Worm (Caenorhabditis elegans) whole organism, L2 larva: ENCODE data around the gene M60.7.

Experiments
- C34F6.9 ChIP-seq: fragments of 150-350 bp; optimal IDR thresholded peaks from 2 replicates; lab custom pipeline; 2014; ENCODE audit warnings: missing biosample characterization, missing genetic modification characterization
- F13H6.1 ChIP-seq: sonication (generic microtip); optimal IDR thresholded peaks from 2 replicates; lab custom pipeline; 2016; ENCODE audit warnings: missing genetic modification characterization, missing compliant biosample characterization
- R02D3.7 ChIP-seq: fragments of 150-350 bp; optimal IDR thresholded peaks from 2 replicates; lab custom pipeline; 2014; ENCODE audit warnings: missing biosample characterization, missing genetic modification characterization
- Y55F3AM.14 ChIP-seq: fragments of 200-800 bp; sonication (Bioruptor generic); optimal IDR thresholded peaks from 2 replicates; lab custom pipeline; 2018; ENCODE audit warnings: mild to moderate bottlenecking, missing genetic modification characterization, missing compliant biosample characterization
- ZK546.5 ChIP-seq: sonication (generic microtip); optimal IDR thresholded peaks from 2 replicates; lab custom pipeline; 2017; ENCODE audit warnings: missing biosample characterization, missing genetic modification characterization
- alr-1 ChIP-seq: fragments of 150-350 bp; optimal IDR thresholded peaks from 2 replicates; lab custom pipeline; 2014; ENCODE audit warnings: missing biosample characterization, missing genetic modification characterization
- aly-2 ChIP-seq: fragments of 150-350 bp; optimal IDR thresholded peaks from 2 replicates; lab custom pipeline; 2014; ENCODE audit warnings: missing biosample characterization, missing genetic modification characterization
- ama-1 ChIP-seq: fragments of 150-350 bp; optimal IDR thresholded peaks from 2 replicates; lab custom pipeline; 2018; ENCODE audit warnings: inconsistent platforms
- blmp-1 ChIP-seq: sonication (generic microtip); optimal IDR thresholded peaks from 2 replicates; lab custom pipeline; 2017; ENCODE audit warnings: missing genetic modification characterization, mild to moderate bottlenecking, missing compliant biosample characterization, antibody characterized with exemption, moderate library complexity; ENCODE audit not compliant: insufficient read depth
- ceh-16 ChIP-seq: fragments of 150-350 bp; optimal IDR thresholded peaks from 2 replicates; lab custom pipeline; 2014; ENCODE audit warnings: missing biosample characterization, missing genetic modification characterization
- crh-2 ChIP-seq: sonication (generic microtip); optimal IDR thresholded peaks from 2 replicates; lab custom pipeline; 2017; ENCODE audit warnings: missing biosample characterization, missing genetic modification characterization
- dmd-4 ChIP-seq: sonication (generic microtip); optimal IDR thresholded peaks from 2 replicates; lab custom pipeline; 2017; ENCODE audit warnings: missing biosample characterization, missing genetic modification characterization
- egl-27 ChIP-seq: sonication (generic microtip); optimal IDR thresholded peaks from 3 replicates; lab custom pipeline; 2017; ENCODE audit warnings: missing biosample characterization, missing genetic modification reagents, missing genetic modification characterization
- elt-1 ChIP-seq: fragments of 150-350 bp; optimal IDR thresholded peaks from 2 replicates; lab custom pipeline; 2014; ENCODE audit warnings: missing biosample characterization, missing genetic modification characterization
- elt-3 ChIP-seq: sonication (generic microtip); optimal IDR thresholded peaks from 2 replicates; lab custom pipeline; 2017; ENCODE audit warnings: missing biosample characterization, missing genetic modification characterization
- fos-1 ChIP-seq: fragments of 150-350 bp; optimal IDR thresholded peaks from 2 replicates; lab custom pipeline; 2014; ENCODE audit warnings: missing biosample characterization, missing genetic modification characterization
- lin-11 ChIP-seq: fragments of 150-350 bp; sonication (generic microtip); optimal IDR thresholded peaks from 2 replicates; lab custom pipeline; 2014; ENCODE audit warnings: missing biosample characterization, missing genetic modification characterization, inconsistent platforms, mixed read lengths
- lin-13 ChIP-seq: fragments of 150-350 bp; optimal IDR thresholded peaks from 2 replicates; lab custom pipeline; 2014; ENCODE audit warnings: missing biosample characterization, missing genetic modification reagents, missing genetic modification characterization
- lin-39 ChIP-seq: fragments of 150-350 bp; optimal IDR thresholded peaks from 2 replicates; lab custom pipeline; 2014; ENCODE audit warnings: missing biosample characterization, missing genetic modification reagents, missing genetic modification characterization
- lsy-2 ChIP-seq, 2 experiments: fragments of 150-350 bp in 1 of 2; sonication (generic microtip) in 1 of 2; optimal IDR thresholded peaks; 2 replicates each; lab custom pipeline; 2014 to 2017; ENCODE audit warnings: missing biosample characterization in 2 of 2, missing genetic modification characterization in 2 of 2
- mab-5 ChIP-seq: fragments of 150-350 bp; optimal IDR thresholded peaks from 2 replicates; lab custom pipeline; 2014; ENCODE audit warnings: missing biosample characterization, missing genetic modification characterization
- mbf-1 ChIP-seq: sonication (generic microtip); optimal IDR thresholded peaks from 2 replicates; lab custom pipeline; 2017; ENCODE audit warnings: missing biosample characterization, missing genetic modification characterization
- mdl-1 ChIP-seq, 2 experiments: fragments of 150-350 bp in 1 of 2; sonication (generic microtip) in 1 of 2; optimal IDR thresholded peaks; 2 replicates each; lab custom pipeline; 2017; ENCODE audit warnings: missing biosample characterization in 2 of 2, missing genetic modification characterization in 2 of 2
- nhr-10 ChIP-seq: sonication (generic microtip); optimal IDR thresholded peaks from 2 replicates; lab custom pipeline; 2017; ENCODE audit warnings: missing biosample characterization, missing genetic modification characterization
- nhr-11 ChIP-seq: fragments of 150-350 bp; optimal IDR thresholded peaks from 2 replicates; lab custom pipeline; 2014; ENCODE audit warnings: missing biosample characterization, missing genetic modification characterization
- nhr-12 ChIP-seq: fragments of 150-350 bp; optimal IDR thresholded peaks from 2 replicates; lab custom pipeline; 2014; ENCODE audit warnings: missing biosample characterization, missing genetic modification characterization
- nhr-129 ChIP-seq: fragments of 150-350 bp; optimal IDR thresholded peaks from 2 replicates; lab custom pipeline; 2014; ENCODE audit warnings: missing biosample characterization, missing genetic modification characterization
- nhr-21 ChIP-seq: fragments of 150-350 bp; optimal IDR thresholded peaks from 2 replicates; lab custom pipeline; 2014; ENCODE audit warnings: missing biosample characterization, missing genetic modification characterization
- nhr-23 ChIP-seq: fragments of 150-350 bp; optimal IDR thresholded peaks from 2 replicates; lab custom pipeline; 2014; ENCODE audit warnings: missing biosample characterization, missing genetic modification reagents, missing genetic modification characterization
- nhr-237 ChIP-seq: fragments of 150-350 bp; optimal IDR thresholded peaks from 2 replicates; lab custom pipeline; 2014; ENCODE audit warnings: missing biosample characterization, missing genetic modification characterization
- nhr-25 ChIP-seq: fragments of 150-350 bp; sonication (generic microtip); optimal IDR thresholded peaks from 3 replicates; lab custom pipeline; 2014; ENCODE audit warnings: missing biosample characterization, missing genetic modification characterization
- nhr-6 ChIP-seq: fragments of 150-350 bp; optimal IDR thresholded peaks from 2 replicates; lab custom pipeline; 2014; ENCODE audit warnings: missing biosample characterization, missing genetic modification characterization
- nhr-77 ChIP-seq: fragments of 150-350 bp; optimal IDR thresholded peaks from 2 replicates; lab custom pipeline; 2014; ENCODE audit warnings: missing biosample characterization, missing genetic modification characterization
- peb-1 ChIP-seq: fragments of 150-350 bp; optimal IDR thresholded peaks from 2 replicates; lab custom pipeline; 2014; ENCODE audit warnings: missing biosample characterization, missing genetic modification characterization
- sem-4 ChIP-seq: fragments of 150-350 bp; optimal IDR thresholded peaks from 2 replicates; lab custom pipeline; 2014; ENCODE audit warnings: missing biosample characterization, missing genetic modification reagents, missing genetic modification characterization
- skn-1 ChIP-seq: sonication (generic microtip); optimal IDR thresholded peaks from 2 replicates; lab custom pipeline; 2017; ENCODE audit warnings: missing biosample characterization, missing genetic modification characterization
- sma-3 ChIP-seq: sonication (generic microtip); optimal IDR thresholded peaks from 2 replicates; lab custom pipeline; 2016; ENCODE audit warnings: missing genetic modification reagents, missing genetic modification characterization, missing compliant biosample characterization
- sma-9 ChIP-seq, 2 experiments: fragments of 150-350 bp in 1 of 2; sonication (generic microtip) in 1 of 2; optimal IDR thresholded peaks; 2 replicates each; lab custom pipeline; 2014 to 2016; ENCODE audit warnings: missing genetic modification characterization in 2 of 2, mild to moderate bottlenecking in 1 of 2, missing biosample characterization in 1 of 2, missing compliant biosample characterization in 1 of 2, missing genetic modification reagents in 1 of 2, moderate library complexity in 1 of 2
- snpc-4 ChIP-seq: fragments of 150-350 bp; optimal IDR thresholded peaks from 2 replicates; lab custom pipeline; 2014; ENCODE audit warnings: missing biosample characterization, missing genetic modification characterization
- unc-39 ChIP-seq: fragments of 150-350 bp; optimal IDR thresholded peaks from 2 replicates; lab custom pipeline; 2014; ENCODE audit warnings: missing biosample characterization, missing genetic modification characterization
- unc-55 ChIP-seq: fragments of 150-350 bp; sonication (generic microtip); optimal IDR thresholded peaks from 3 replicates; lab custom pipeline; 2014; ENCODE audit warnings: missing biosample characterization, missing genetic modification reagents, missing genetic modification characterization
- unc-62 ChIP-seq: fragments of 150-350 bp; optimal IDR thresholded peaks from 2 replicates; lab custom pipeline; 2014; ENCODE audit warnings: missing biosample characterization, missing genetic modification reagents, missing genetic modification characterization
- zag-1 ChIP-seq: fragments of 150-350 bp; optimal IDR thresholded peaks from 2 replicates; lab custom pipeline; 2014; ENCODE audit warnings: missing biosample characterization, missing genetic modification characterization
- ztf-1 ChIP-seq: fragments of 200-800 bp; sonication (Bioruptor generic); conservative IDR thresholded peaks from 2 replicates; pipeline ENCODE4 v1.3.6; 2022; ENCODE audit warnings: missing genetic modification characterization, missing compliant biosample characterization
- ztf-11 ChIP-seq: sonication (generic microtip); optimal IDR thresholded peaks from 2 replicates; lab custom pipeline; 2017; ENCODE audit warnings: missing biosample characterization, missing genetic modification characterization
- ztf-4 ChIP-seq: fragments of 150-350 bp; optimal IDR thresholded peaks from 2 replicates; lab custom pipeline; 2014; ENCODE audit warnings: missing biosample characterization, missing genetic modification characterization

The M60.7 gene

ce11 chrX:8238639-8239055 lies 22.3 kb downstream of the M60.7 start (continued):
- TF ChIP-seq unc-39 (tag; lab: Kevin White, UChicago): no peak
- TF ChIP-seq aly-2 (tag; lab: Kevin White, UChicago): no peak
- TF ChIP-seq mdl-1 (tag; optimal IDR thresholded peaks at IDR 0.05; lab: Kevin White, UChicago): no peak
- TF ChIP-seq mbf-1 (tag; lab: Kevin White, UChicago): no peak
- peak; percentile 17 for TF ChIP-seq nhr-6 (tag; lab: Kevin White, UChicago)
- no peak for TF ChIP-seq lsy-2 (tag; optimal IDR thresholded peaks at IDR 0.05; lab: Kevin White, UChicago)
- no peak for TF ChIP-seq nhr-23 (tag; lab: Kevin White, UChicago)
- TF ChIP-seq mab-5: no peak
- no peak for TF ChIP-seq skn-1 (tag; lab: Kevin White, UChicago)
- no peak for TF ChIP-seq lin-11
- no peak for TF ChIP-seq ztf-4 (tag; lab: Kevin White, UChicago)
- no peak for TF ChIP-seq ceh-16 (tag; lab: Kevin White, UChicago)
- TF ChIP-seq ztf-11 (tag; lab: Kevin White, UChicago): no peak
- no peak for TF ChIP-seq sem-4 (tag; lab: Kevin White, UChicago)
- no peak for TF ChIP-seq nhr-12 (tag; lab: Kevin White, UChicago)
- no peak for TF ChIP-seq blmp-1 (tag; lab: Kevin White, UChicago)
- TF ChIP-seq sma-9 (GFP tag; optimal IDR thresholded peaks at IDR 0.05; lab: Kevin White, UChicago): no peak
- no peak for TF ChIP-seq sma-9 (tag; optimal IDR thresholded peaks at IDR 0.05; lab: Kevin White, UChicago)
- no peak for TF ChIP-seq ama-1 (lab: Kevin White, UChicago)

ce11 chrX:8236515-8236914 lies 24.5 kb downstream of the M60.7 start:
- TF ChIP-seq fos-1 (tag; lab: Kevin White, UChicago) (peak; percentile 2), sma-9 (GFP tag; optimal IDR thresholded peaks at IDR 0.05; lab: Kevin White, UChicago) (peak; percentile 39), sma-9 (tag; optimal IDR thresholded peaks at IDR 0.05; lab: Kevin White, UChicago) (no peak), nhr-129 (peak; percentile 61), nhr-10 (no peak)

- peak; percentile 44 to 48 for TF ChIP-seq mdl-1 (tag; optimal IDR thresholded peaks at IDR 0.05; lab: Kevin White, UChicago)
- peak in 1 of 2 experiments; percentile 47 for TF ChIP-seq lsy-2 (tag; optimal IDR thresholded peaks at IDR 0.05; lab: Kevin White, UChicago)
- TF ChIP-seq ceh-16 (tag; lab: Kevin White, UChicago): no peak
- TF ChIP-seq elt-3: no peak
- peak; percentile 82 for TF ChIP-seq ztf-4 (tag; lab: Kevin White, UChicago)
- TF ChIP-seq nhr-12 (tag; lab: Kevin White, UChicago): no peak
- TF ChIP-seq fos-1 (tag; lab: Kevin White, UChicago): peak; percentile 7
- TF ChIP-seq egl-27 (tag; lab: Kevin White, UChicago): peak; percentile 10
- TF ChIP-seq mab-5: no peak
- no peak for TF ChIP-seq nhr-11 (tag; lab: Kevin White, UChicago)
- peak; percentile 79 for TF ChIP-seq sma-9 (GFP tag; optimal IDR thresholded peaks at IDR 0.05; lab: Kevin White, UChicago)
- TF ChIP-seq sma-9 (tag; optimal IDR thresholded peaks at IDR 0.05; lab: Kevin White, UChicago): no peak
- TF ChIP-seq C34F6.9: peak; percentile 35
- peak; percentile 91 for TF ChIP-seq nhr-129
- TF ChIP-seq nhr-6 (tag; lab: Kevin White, UChicago): peak; percentile 74
- no peak for TF ChIP-seq snpc-4
- TF ChIP-seq alr-1 (tag; lab: Kevin White, UChicago): no peak
- TF ChIP-seq zag-1 (tag; lab: Kevin White, UChicago): no peak
- no peak for TF ChIP-seq Y55F3AM.14 (GFP tag; lab: Kevin White, UChicago)
- no peak for TF ChIP-seq nhr-237 (tag; lab: Kevin White, UChicago)
- TF ChIP-seq lin-13 (GFP tag; lab: Kevin White, UChicago): peak; percentile 58
- TF ChIP-seq nhr-25 (tag; lab: Kevin White, UChicago): peak; percentile 94
- no peak for TF ChIP-seq nhr-23 (tag; lab: Kevin White, UChicago)
- TF ChIP-seq mbf-1 (tag; lab: Kevin White, UChicago): no peak
- peak; percentile 80 for TF ChIP-seq sma-3
- TF ChIP-seq nhr-77 (tag; lab: Kevin White, UChicago): no peak
- TF ChIP-seq nhr-10: no peak
- TF ChIP-seq ztf-1 (GFP tag; lab: Robert Waterston, UW): no peak
- TF ChIP-seq R02D3.7 (tag; lab: Kevin White, UChicago): no peak
- no peak for TF ChIP-seq dmd-4 (tag; lab: Kevin White, UChicago)
- TF ChIP-seq skn-1 (tag; lab: Kevin White, UChicago): no peak
- TF ChIP-seq ZK546.5 (tag; lab: Kevin White, UChicago): no peak
- no peak for TF ChIP-seq nhr-21
- TF ChIP-seq crh-2 (tag; lab: Kevin White, UChicago): peak; percentile 70
- no peak for TF ChIP-seq peb-1 (tag; lab: Kevin White, UChicago)
- TF ChIP-seq ztf-11 (tag; lab: Kevin White, UChicago): no peak
- TF ChIP-seq unc-55 (GFP tag; lab: Kevin White, UChicago): no peak
- TF ChIP-seq lin-39 (tag; lab: Kevin White, UChicago): no peak
- TF ChIP-seq F13H6.1 (tag; lab: Kevin White, UChicago): peak; percentile 47
- TF ChIP-seq ama-1 (lab: Kevin White, UChicago): no peak
- no peak for TF ChIP-seq elt-1
- TF ChIP-seq unc-39 (tag; lab: Kevin White, UChicago): no peak
- no peak for TF ChIP-seq aly-2 (tag; lab: Kevin White, UChicago)
- TF ChIP-seq lin-11: no peak
- no peak for TF ChIP-seq unc-62 (GFP tag; lab: Kevin White, UChicago)
- TF ChIP-seq blmp-1 (tag; lab: Kevin White, UChicago): peak; percentile 78
Observed at ce11 chrX:8235994-8236393, 25.0 kb downstream of the M60.7 start, which contains the start of gene M60.4. Gene M60.4 (minus strand): TSS chrX:8236314.
